Worm (Caenorhabditis elegans): ENCODE results near the gene C44H4.8.

DNA sequence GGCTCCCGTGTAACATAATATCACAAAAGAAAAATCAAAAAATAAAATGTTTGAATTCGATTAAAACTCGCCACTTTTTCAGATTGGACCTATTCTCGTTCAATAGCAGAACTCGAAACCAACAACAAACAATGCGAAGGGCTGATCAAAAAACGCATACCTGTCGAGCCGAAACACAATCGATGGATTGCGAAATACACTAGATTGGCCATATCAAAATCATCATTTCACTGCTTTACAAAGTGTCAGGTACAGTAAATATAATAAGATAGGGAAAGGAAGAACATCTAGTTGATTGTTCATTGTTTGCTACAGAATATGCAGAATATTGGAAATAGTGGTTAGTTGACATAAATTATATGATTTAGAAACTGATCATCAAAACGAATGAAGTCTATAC lies 12.8 kb downstream of the C44H4.8 start:
- TF ChIP-seq nhr-43 (tag; optimal IDR thresholded peaks at IDR 0.05; ENCODE audit: poor library complexity, severe bottlenecking) (no peak), ama-1 (optimal IDR thresholded peaks at IDR 0.05) (no peak), ztf-4 (tag; optimal IDR thresholded peaks at IDR 0.05) (no peak), pha-4 (tag; optimal IDR thresholded peaks at IDR 0.05) (no peak), nhr-11 (tag; optimal IDR thresholded peaks at IDR 0.05) (no peak), nhr-12 (tag; optimal IDR thresholded peaks at IDR 0.05) (no peak), ztf-11 (tag; optimal IDR thresholded peaks at IDR 0.05) (no peak), lsy-12 (tag; optimal IDR thresholded peaks at IDR 0.05) (no peak), ZK546.5 (tag; optimal IDR thresholded peaks at IDR 0.05) (no peak), nhr-25 (tag; optimal IDR thresholded peaks at IDR 0.05) (no peak), unc-62 (GFP tag; optimal IDR thresholded peaks at IDR 0.05) (no peak), unc-39 (tag; optimal IDR thresholded peaks at IDR 0.05) (no peak), lin-15B (tag; optimal IDR thresholded peaks at IDR 0.05) (no peak)

Data from whole organism, L3 larva.